Fruit fly (Drosophila melanogaster) whole organism, prepupa: ENCODE results near the gene CG13306.

ENCODE experiments used
- Blimp-1 ChIP-seq: fragments of 200-800 bp; sonication (Bioruptor generic); optimal IDR thresholded peaks from 3 replicates; lab custom pipeline; 2017; ENCODE audit warnings: missing biosample characterization, missing genetic modification characterization, mild to moderate bottlenecking, moderate library complexity, missing genetic modification reagents
- CG10631 ChIP-seq: fragments of 200-800 bp; sonication (Bioruptor generic); optimal IDR thresholded peaks from 2 replicates; lab custom pipeline; 2016; ENCODE audit warnings: missing biosample characterization, missing genetic modification characterization
- CG10669 ChIP-seq: fragments of 200-800 bp; sonication (Bioruptor generic); optimal IDR thresholded peaks from 3 replicates; lab custom pipeline; 2018; ENCODE audit warnings: missing biosample characterization, mild to moderate bottlenecking, missing genetic modification characterization, moderate library complexity
- CG11294 ChIP-seq: fragments of 200-800 bp; sonication (Bioruptor generic); IDR thresholded peaks from 2 replicates; pipeline ENCODE4 v1.3.6; 2022; ENCODE audit warnings: missing biosample characterization, missing genetic modification characterization
- CG11902 ChIP-seq: fragments of 200-800 bp; sonication (Bioruptor generic); optimal IDR thresholded peaks from 3 replicates; lab custom pipeline; 2016; ENCODE audit warnings: missing biosample characterization, missing genetic modification characterization
- CG15336 ChIP-seq: fragments of 200-800 bp; sonication (Bioruptor generic); IDR thresholded peaks from 2 replicates; pipeline ENCODE4 v1.3.6; 2022; ENCODE audit warnings: missing biosample characterization, missing genetic modification characterization
- CG1621 ChIP-seq: fragments of 200-800 bp; sonication (Bioruptor generic); optimal IDR thresholded peaks from 3 replicates; lab custom pipeline; 2018; ENCODE audit warnings: missing biosample characterization, mild to moderate bottlenecking, missing genetic modification characterization
- CG16779 ChIP-seq: fragments of 200-800 bp; sonication (Bioruptor generic); optimal IDR thresholded peaks from 3 replicates; lab custom pipeline; 2017; ENCODE audit warnings: missing biosample characterization, mild to moderate bottlenecking, missing genetic modification characterization
- CG31627 ChIP-seq: fragments of 200-800 bp; sonication (Bioruptor generic); optimal IDR thresholded peaks from 3 replicates; lab custom pipeline; 2016; ENCODE audit warnings: missing biosample characterization, missing genetic modification characterization
- CG32006 ChIP-seq: fragments of 200-800 bp; sonication (Bioruptor generic); optimal IDR thresholded peaks from 3 replicates; lab custom pipeline; 2017; ENCODE audit warnings: missing biosample characterization, mild to moderate bottlenecking, missing genetic modification characterization
- CG34406 ChIP-seq: fragments of 200-800 bp; sonication (Bioruptor generic); optimal IDR thresholded peaks from 3 replicates; lab custom pipeline; 2016; ENCODE audit warnings: missing biosample characterization, missing genetic modification characterization
- CG3919 ChIP-seq: fragments of 200-800 bp; sonication (Bioruptor generic); optimal IDR thresholded peaks from 3 replicates; lab custom pipeline; 2016; ENCODE audit warnings: missing biosample characterization, missing genetic modification characterization
- CG6163 ChIP-seq: fragments of 200-800 bp; sonication (Bioruptor generic); IDR thresholded peaks from 3 replicates; pipeline ENCODE4 v1.3.6; 2022; ENCODE audit warnings: missing biosample characterization, missing genetic modification characterization
- CG6276 ChIP-seq: fragments of 200-800 bp; sonication (Bioruptor generic); optimal IDR thresholded peaks from 2 replicates; lab custom pipeline; 2017; ENCODE audit warnings: missing biosample characterization, mild to moderate bottlenecking, missing genetic modification characterization
- CG6792 ChIP-seq: fragments of 200-800 bp; sonication (Bioruptor generic); optimal IDR thresholded peaks from 3 replicates; lab custom pipeline; 2016; ENCODE audit warnings: missing biosample characterization, missing genetic modification characterization
- CG6808 ChIP-seq: fragments of 200-800 bp; sonication (Bioruptor generic); optimal IDR thresholded peaks from 3 replicates; lab custom pipeline; 2017; ENCODE audit warnings: missing biosample characterization, missing genetic modification characterization, mild to moderate bottlenecking, moderate library complexity, missing genetic modification reagents
- CG6854 ChIP-seq: fragments of 200-800 bp; sonication (Bioruptor generic); optimal IDR thresholded peaks from 2 replicates; lab custom pipeline; 2017; ENCODE audit warnings: missing biosample characterization, mild to moderate bottlenecking, missing genetic modification characterization
- CG7368 ChIP-seq: fragments of 200-800 bp; sonication (Bioruptor generic); optimal IDR thresholded peaks from 3 replicates; lab custom pipeline; 2016; ENCODE audit warnings: missing biosample characterization, missing genetic modification characterization
- CG8119 ChIP-seq: fragments of 200-800 bp; sonication (Bioruptor generic); IDR thresholded peaks from 3 replicates; pipeline ENCODE4 v1.3.6; 2022; ENCODE audit warnings: missing biosample characterization, missing genetic modification characterization
- CG8319 ChIP-seq: fragments of 200-800 bp; sonication (Bioruptor generic); optimal IDR thresholded peaks from 3 replicates; lab custom pipeline; 2016; ENCODE audit warnings: missing biosample characterization, missing genetic modification characterization
- CG9139 ChIP-seq: fragments of 200-800 bp; sonication (Bioruptor generic); optimal IDR thresholded peaks from 3 replicates; lab custom pipeline; 2017; ENCODE audit warnings: missing biosample characterization, mild to moderate bottlenecking, missing genetic modification characterization
- Eip75B ChIP-seq: fragments of 200-800 bp; sonication (Bioruptor generic); optimal IDR thresholded peaks from 3 replicates; lab custom pipeline; 2016; ENCODE audit warnings: missing biosample characterization, missing genetic modification characterization
- Eip93F ChIP-seq: fragments of 200-800 bp; sonication (Bioruptor generic); optimal IDR thresholded peaks from 2 replicates; lab custom pipeline; 2016; ENCODE audit warnings: missing biosample characterization, mild to moderate bottlenecking, missing genetic modification characterization
- Ets21C ChIP-seq: fragments of 200-800 bp; sonication (Bioruptor generic); optimal IDR thresholded peaks from 3 replicates; lab custom pipeline; 2016; ENCODE audit warnings: missing biosample characterization, missing genetic modification characterization
- Ets96B ChIP-seq: fragments of 200-800 bp; optimal IDR thresholded peaks from 2 replicates; lab custom pipeline; 2019; ENCODE audit warnings: missing biosample characterization, mild to moderate bottlenecking, missing genetic modification characterization, moderate library complexity
- Gug ChIP-seq: fragments of 200-800 bp; sonication (Bioruptor generic); IDR thresholded peaks from 2 replicates; pipeline ENCODE4 v1.3.6; 2022; ENCODE audit warnings: missing biosample characterization, missing genetic modification characterization
- Hr38 ChIP-seq: sonication (Bioruptor generic); optimal IDR thresholded peaks from 2 replicates; lab custom pipeline; 2016; ENCODE audit warnings: missing biosample characterization, missing genetic modification characterization
- Hr39 ChIP-seq: fragments of 200-800 bp; sonication (Bioruptor generic); optimal IDR thresholded peaks from 2 replicates; lab custom pipeline; 2016; ENCODE audit warnings: missing biosample characterization, missing genetic modification characterization
- Hr4 ChIP-seq: fragments of 200-800 bp; sonication (Bioruptor generic); optimal IDR thresholded peaks from 3 replicates; lab custom pipeline; 2016; ENCODE audit warnings: missing biosample characterization, missing genetic modification characterization
- Met ChIP-seq: fragments of 200-800 bp; sonication (Bioruptor generic); optimal IDR thresholded peaks from 3 replicates; lab custom pipeline; 2016; ENCODE audit warnings: missing biosample characterization, missing genetic modification characterization
- Smox ChIP-seq: fragments of 200-800 bp; sonication (Bioruptor generic); optimal IDR thresholded peaks from 3 replicates; lab custom pipeline; 2016; ENCODE audit warnings: missing biosample characterization, missing genetic modification characterization
- Sox102F ChIP-seq: fragments of 200-800 bp; sonication (Bioruptor generic); optimal IDR thresholded peaks from 2 replicates; lab custom pipeline; 2016; ENCODE audit warnings: missing biosample characterization, mild to moderate bottlenecking, missing genetic modification characterization
- Sox14 ChIP-seq: fragments of 200-800 bp; sonication (Bioruptor generic); optimal IDR thresholded peaks from 3 replicates; lab custom pipeline; 2016; ENCODE audit warnings: missing biosample characterization, missing genetic modification characterization
- Sox15 ChIP-seq: fragments of 200-800 bp; sonication (Bioruptor generic); optimal IDR thresholded peaks from 3 replicates; lab custom pipeline; 2016; ENCODE audit warnings: missing biosample characterization, missing genetic modification characterization
- achi ChIP-seq: fragments of 200-800 bp; sonication (Bioruptor generic); optimal IDR thresholded peaks from 3 replicates; lab custom pipeline; 2016; ENCODE audit warnings: missing biosample characterization, missing genetic modification characterization
- acj6 ChIP-seq: fragments of 200-800 bp; sonication (Bioruptor generic); optimal IDR thresholded peaks from 3 replicates; lab custom pipeline; 2016; ENCODE audit warnings: missing biosample characterization, missing genetic modification characterization
- cyc ChIP-seq: fragments of 200-800 bp; sonication (Bioruptor generic); optimal IDR thresholded peaks from 3 replicates; lab custom pipeline; 2016; ENCODE audit warnings: missing biosample characterization, missing genetic modification characterization
- dac ChIP-seq: fragments of 200-800 bp; sonication (Bioruptor generic); optimal IDR thresholded peaks from 2 replicates; lab custom pipeline; 2017; ENCODE audit warnings: missing biosample characterization, mild to moderate bottlenecking, missing genetic modification characterization
- dsx ChIP-seq: fragments of 200-800 bp; optimal IDR thresholded peaks from 3 replicates; lab custom pipeline; 2019; ENCODE audit warnings: missing biosample characterization, mild to moderate bottlenecking, missing genetic modification characterization, moderate library complexity; ENCODE audit not compliant: poor library complexity, severe bottlenecking
- eg ChIP-seq: fragments of 200-800 bp; sonication (Bioruptor generic); IDR thresholded peaks from 3 replicates; pipeline ENCODE4 v1.3.6; 2022; ENCODE audit warnings: missing biosample characterization, missing genetic modification characterization
- esn ChIP-seq: fragments of 200-800 bp; sonication (Bioruptor generic); optimal IDR thresholded peaks from 2 replicates; lab custom pipeline; 2016; ENCODE audit warnings: missing biosample characterization, mild to moderate bottlenecking, missing genetic modification characterization, moderate library complexity
- fd59A ChIP-seq: fragments of 200-800 bp; sonication (Bioruptor generic); optimal IDR thresholded peaks from 2 replicates; lab custom pipeline; 2017; ENCODE audit warnings: missing biosample characterization, mild to moderate bottlenecking, missing genetic modification characterization, missing genetic modification reagents
- fkh ChIP-seq: fragments of 200-800 bp; sonication (Bioruptor generic); optimal IDR thresholded peaks from 3 replicates; lab custom pipeline; 2017; ENCODE audit warnings: missing biosample characterization, mild to moderate bottlenecking, missing genetic modification characterization, moderate library complexity
- lz ChIP-seq: fragments of 200-800 bp; sonication (Bioruptor generic); optimal IDR thresholded peaks from 3 replicates; lab custom pipeline; 2016; ENCODE audit warnings: missing biosample characterization, missing genetic modification characterization
- salr ChIP-seq, 2 experiments: fragments of 200-800 bp; sonication (Bioruptor generic); optimal IDR thresholded peaks; 3 replicates each; lab custom pipeline; 2016 to 2018; ENCODE audit warnings: missing biosample characterization in 2 of 2, missing genetic modification characterization in 2 of 2, mild to moderate bottlenecking in 1 of 2
- ss ChIP-seq, 2 experiments: fragments of 200-800 bp; sonication (Bioruptor generic); optimal IDR thresholded peaks; 2 replicates in 1 of 2; 3 replicates in 1 of 2; lab custom pipeline; 2017 to 2018; ENCODE audit warnings: mild to moderate bottlenecking in 2 of 2, missing biosample characterization in 2 of 2, missing genetic modification characterization in 2 of 2, moderate library complexity in 1 of 2
- svp ChIP-seq: fragments of 200-800 bp; sonication (Bioruptor generic); peaks from one replicate; lab custom pipeline; 2016; ENCODE audit warnings: missing biosample characterization, missing genetic modification characterization
- topi ChIP-seq: fragments of 200-800 bp; sonication (Bioruptor generic); optimal IDR thresholded peaks from 3 replicates; lab custom pipeline; 2016; ENCODE audit warnings: missing biosample characterization, missing genetic modification characterization
- vri ChIP-seq: fragments of 200-800 bp; sonication (Bioruptor generic); optimal IDR thresholded peaks from 3 replicates; lab custom pipeline; 2016; ENCODE audit warnings: missing biosample characterization, mild to moderate bottlenecking, missing genetic modification characterization

Gene CG13306

DNA sequence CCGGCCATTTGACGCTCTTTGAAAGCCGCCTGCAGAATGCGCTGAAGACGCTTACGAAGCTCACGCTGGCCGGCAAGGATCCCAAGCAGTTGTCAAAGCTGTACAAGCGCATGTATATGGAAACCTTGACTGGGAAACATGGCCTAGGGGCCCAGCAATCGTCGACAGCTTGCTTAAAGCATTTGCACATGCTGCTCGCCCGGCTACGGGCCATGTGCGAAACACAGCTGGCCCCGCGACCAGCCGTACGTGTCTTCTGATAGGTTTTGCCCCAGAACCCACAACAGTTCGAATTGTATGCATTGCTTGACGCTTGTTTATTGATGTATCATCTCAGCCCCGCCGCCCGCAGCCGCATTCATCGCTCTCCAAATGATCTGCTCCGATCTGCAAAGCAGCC lies 24.3 kb downstream of the CG13306 start:
- TF ChIP-seq lz (GFP tag; lab: Kevin White, UChicago) (no peak), CG15336 (GFP tag; lab: Robert Waterston, UW) (no peak), Hr39 (GFP tag; lab: Kevin White, UChicago) (no peak), fkh (GFP tag; lab: Kevin White, UChicago) (no peak), eg (GFP tag; lab: Robert Waterston, UW) (no peak), topi (GFP tag; lab: Kevin White, UChicago) (no peak), Met (GFP tag; lab: Kevin White, UChicago) (no peak), CG8119 (GFP tag; lab: Robert Waterston, UW) (no peak), Eip75B (no peak)
- TF ChIP-seq, all 60 proteins: peak for 0

DNA sequence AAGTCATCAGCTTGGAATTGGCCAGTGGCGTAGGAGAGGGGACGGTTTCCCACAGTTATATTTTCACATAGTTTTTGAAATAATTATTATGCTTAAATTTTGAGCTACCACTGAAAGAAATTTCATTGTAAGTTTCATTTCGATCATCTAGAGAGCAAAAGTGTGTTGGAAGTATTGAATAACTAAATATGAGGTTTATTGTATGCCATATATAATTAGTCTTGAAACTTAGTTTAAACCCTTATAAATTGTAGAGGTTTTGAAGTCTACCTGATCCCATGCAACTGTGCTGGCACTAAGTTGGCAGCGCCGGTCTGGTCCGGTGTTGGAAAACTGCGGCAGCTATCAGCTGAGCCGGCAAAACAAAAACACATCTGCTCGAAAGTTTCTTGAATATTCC lies 28.4 kb downstream of the CG13306 start, which contains the start of the genes CG32022 and CG6511:
TSS of gene CG32022 (minus strand) at position 128 of the 400 bp plus-strand sequence.
TSS of gene CG6511 (plus strand) at position 180 of the 400 bp plus-strand sequence.
- TF ChIP-seq lz (GFP tag; lab: Kevin White, UChicago): peak; percentile 99
- TF ChIP-seq Eip93F (GFP tag; lab: Kevin White, UChicago): peak; percentile 81
- peak; percentile 99 for TF ChIP-seq esn
- TF ChIP-seq CG16779: peak; percentile 91
- TF ChIP-seq CG8319 (GFP tag; lab: Kevin White, UChicago): peak; percentile 96
- peak; percentile 99 for TF ChIP-seq CG10631
- peak; percentile 99 for TF ChIP-seq CG32006 (GFP tag; lab: Kevin White, UChicago)
- peak; percentile 98 for TF ChIP-seq dac (GFP tag; lab: Kevin White, UChicago)
- peak; percentile 95 for TF ChIP-seq dsx
- TF ChIP-seq Hr39 (GFP tag; lab: Kevin White, UChicago): peak; percentile 99
- TF ChIP-seq CG10669 (GFP tag; lab: Kevin White, UChicago): peak; percentile 98
- peak; percentile 95 for TF ChIP-seq CG15336 (GFP tag; lab: Robert Waterston, UW)
- TF ChIP-seq Blimp-1 (GFP tag; lab: Kevin White, UChicago): peak; percentile 91
- TF ChIP-seq CG11294 (GFP tag; lab: Robert Waterston, UW): peak; percentile 96
- peak; percentile 99 for TF ChIP-seq svp
- TF ChIP-seq CG31627: peak; percentile 99
- peak; percentile 97 for TF ChIP-seq Sox102F
- peak; percentile 98 for TF ChIP-seq Eip75B
- peak; percentile 99 for TF ChIP-seq Sox14 (GFP tag; lab: Kevin White, UChicago)
- peak; percentile 93 for TF ChIP-seq vri (GFP tag; lab: Kevin White, UChicago)
- TF ChIP-seq Sox15: peak; percentile 99
- peak; percentile 97 for TF ChIP-seq fd59A (GFP tag; lab: Kevin White, UChicago)
- peak; percentile 98 for TF ChIP-seq topi (GFP tag; lab: Kevin White, UChicago)
- peak; percentile 97 for TF ChIP-seq CG3919 (GFP tag; lab: Kevin White, UChicago)
- TF ChIP-seq cyc: peak; percentile 99
- peak; percentile 97 for TF ChIP-seq achi (GFP tag; lab: Kevin White, UChicago)
- TF ChIP-seq Hr38 (GFP tag; lab: Kevin White, UChicago): peak; percentile 82
- peak; percentile 95 for TF ChIP-seq CG6808 (GFP tag; lab: Kevin White, UChicago)
- no peak for TF ChIP-seq fkh (GFP tag; lab: Kevin White, UChicago)
- peak; percentile 99 for TF ChIP-seq Hr4 (GFP tag; lab: Kevin White, UChicago)
- TF ChIP-seq CG6276: peak; percentile 95
- peak; percentile 96 for TF ChIP-seq salr (GFP tag; optimal IDR thresholded peaks at IDR 0.05; lab: Kevin White, UChicago)
- peak; percentile 88 to 95 for TF ChIP-seq ss (GFP tag; optimal IDR thresholded peaks at IDR 0.05; lab: Kevin White, UChicago)
- TF ChIP-seq Smox (GFP tag; lab: Kevin White, UChicago): peak; percentile 97
- TF ChIP-seq CG34406: peak; percentile 98
- TF ChIP-seq acj6: peak; percentile 99
- peak; percentile 97 for TF ChIP-seq CG6792 (GFP tag; lab: Kevin White, UChicago)
- TF ChIP-seq Gug (GFP tag; lab: Robert Waterston, UW): peak; percentile 96
- TF ChIP-seq CG9139 (GFP tag; lab: Kevin White, UChicago): peak; percentile 89
- peak; percentile 94 for TF ChIP-seq CG1621 (tag; lab: Kevin White, UChicago)
- peak; percentile 98 for TF ChIP-seq Ets21C (GFP tag; lab: Kevin White, UChicago)
- peak; percentile 96 for TF ChIP-seq CG6854 (GFP tag; lab: Kevin White, UChicago)
- TF ChIP-seq CG11902 (GFP tag; lab: Kevin White, UChicago): peak; percentile 98
- peak; percentile 95 for TF ChIP-seq CG6163
- peak; percentile 95 for TF ChIP-seq CG7368 (GFP tag; lab: Kevin White, UChicago)
- TF ChIP-seq Ets96B: peak; percentile 97
